Fruit fly (Drosophila melanogaster) whole organism, larva: ENCODE results near the gene CG11438.

Experiments used
- noc ChIP-seq: fragments of 200-800 bp; sonication (Bioruptor generic); optimal IDR thresholded peaks from 3 replicates; lab custom pipeline; 2019; ENCODE audit warnings: missing biosample characterization, mild to moderate bottlenecking, missing genetic modification characterization, moderate library complexity

The CG11438 gene

DNA sequence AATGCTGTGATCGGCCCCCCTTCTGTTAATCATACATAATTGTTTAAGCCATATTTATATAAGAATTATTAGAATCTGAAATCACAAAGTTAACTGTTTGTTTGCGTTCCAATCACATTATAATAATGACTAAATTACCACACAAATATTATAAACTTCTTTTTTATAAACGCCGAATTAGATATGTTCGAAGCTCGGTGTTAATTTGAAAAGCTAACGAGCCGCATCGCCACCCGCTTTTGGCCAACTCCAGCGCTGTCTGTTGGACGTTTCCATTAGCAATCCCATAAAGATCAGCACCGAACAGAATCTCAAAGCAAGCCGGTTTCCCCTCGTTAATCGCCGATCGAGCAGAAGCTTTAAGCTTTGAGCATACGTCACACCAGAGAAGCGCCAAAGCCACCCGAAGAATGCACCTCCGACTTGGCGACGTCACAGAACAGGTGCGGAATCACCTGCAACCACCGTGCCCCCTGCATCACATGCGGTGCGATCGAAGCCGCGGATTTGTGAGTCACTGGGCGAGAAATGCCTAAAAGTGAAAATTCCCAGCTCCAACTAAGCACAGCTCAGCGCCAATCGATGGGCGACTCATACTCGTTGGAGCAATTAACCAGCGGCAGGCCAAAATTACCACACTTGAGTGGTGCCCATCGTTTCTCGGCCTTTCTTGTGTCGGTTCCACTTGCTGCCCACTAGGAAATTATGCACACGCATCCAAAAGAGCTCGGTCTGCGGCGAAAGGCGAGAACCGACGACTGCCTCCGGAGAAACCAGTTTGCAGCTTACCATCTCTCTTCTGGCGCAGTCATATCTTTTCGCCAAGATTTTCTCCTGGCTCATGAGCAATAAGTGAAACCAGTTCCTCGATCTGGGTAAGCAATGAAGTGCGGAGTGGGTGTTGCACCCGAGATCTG lies at the start of gene CG11438:
Gene CG11438 (plus strand): TSS at position 134 of the 917 bp plus-strand sequence.
- no peak for TF ChIP-seq noc

DNA sequence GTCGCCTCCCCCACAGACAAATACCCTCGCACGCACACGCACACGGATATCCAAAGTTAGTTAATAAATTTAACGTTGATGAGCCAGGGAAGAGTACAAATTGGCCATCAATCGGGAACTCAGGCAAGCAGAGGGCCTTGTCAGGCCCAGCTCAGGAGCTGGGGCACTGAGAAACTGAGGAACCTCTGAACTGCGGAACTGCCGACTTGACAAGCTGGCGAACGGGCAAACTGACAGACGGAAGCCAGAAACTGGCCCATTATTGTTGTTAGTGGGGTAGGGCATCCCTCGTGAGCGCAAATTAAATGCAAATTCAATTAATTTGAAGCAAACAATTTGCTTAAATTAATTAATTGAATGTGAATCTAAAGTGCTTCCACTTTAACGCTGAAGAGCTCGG lies 49.3 kb upstream of the CG11438 start:
- TF ChIP-seq noc: no peak

DNA sequence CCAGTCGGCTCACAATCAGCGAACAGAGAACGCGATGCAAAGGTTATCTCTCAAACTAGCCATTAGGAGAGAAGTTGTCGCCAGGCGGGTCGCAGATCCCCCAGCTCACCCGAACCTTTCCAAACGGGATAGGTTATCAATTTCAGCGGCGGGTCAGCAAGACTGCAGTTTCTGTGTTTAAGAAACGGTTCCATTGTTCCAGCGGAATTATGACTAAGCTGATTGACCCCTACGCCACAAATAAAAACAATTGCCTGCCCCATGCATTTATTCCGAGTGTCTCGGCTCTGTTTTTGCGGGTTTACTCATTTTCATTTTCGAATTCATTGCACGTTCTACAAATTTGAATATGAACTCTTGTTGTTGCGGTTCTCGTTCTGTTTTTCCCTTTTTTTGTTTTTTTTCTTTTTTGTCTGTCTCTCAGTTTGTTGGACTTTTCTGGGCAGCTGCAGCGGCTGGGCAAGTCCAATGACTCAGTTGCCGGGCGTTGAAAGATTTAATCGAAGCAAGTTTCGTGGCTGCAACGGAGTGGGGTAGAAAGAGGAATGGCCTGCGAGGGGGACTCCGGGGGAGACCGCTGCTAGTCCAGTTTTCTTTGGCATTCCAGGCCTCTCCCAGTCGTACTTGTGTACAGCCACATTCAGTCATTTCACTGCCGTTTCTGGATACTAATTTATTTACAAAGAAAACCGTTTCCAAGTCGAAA lies 44.7 kb upstream of the CG11438 start:
- TF ChIP-seq noc: no peak

DNA sequence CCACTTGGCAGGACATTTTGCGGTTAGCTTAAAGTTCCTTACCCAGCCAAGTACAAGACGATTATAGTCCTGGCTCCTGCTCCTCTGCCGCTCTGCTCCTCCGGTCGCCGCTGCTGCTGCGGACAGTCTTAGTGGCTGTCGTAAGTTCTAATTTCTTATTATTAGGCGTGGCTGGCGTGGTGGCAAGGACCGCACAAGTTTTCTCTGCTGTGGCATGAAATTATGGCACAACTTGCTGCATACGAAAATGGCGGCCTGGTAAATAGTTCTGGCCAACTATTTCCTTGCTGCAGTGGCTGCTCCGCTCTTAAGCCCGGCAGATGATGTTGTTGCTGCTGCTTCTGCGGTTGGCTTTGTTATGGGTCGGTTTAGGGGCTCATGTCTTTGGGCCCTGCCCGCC lies 40.7 kb upstream of the CG11438 start:
- TF ChIP-seq noc: no peak

DNA sequence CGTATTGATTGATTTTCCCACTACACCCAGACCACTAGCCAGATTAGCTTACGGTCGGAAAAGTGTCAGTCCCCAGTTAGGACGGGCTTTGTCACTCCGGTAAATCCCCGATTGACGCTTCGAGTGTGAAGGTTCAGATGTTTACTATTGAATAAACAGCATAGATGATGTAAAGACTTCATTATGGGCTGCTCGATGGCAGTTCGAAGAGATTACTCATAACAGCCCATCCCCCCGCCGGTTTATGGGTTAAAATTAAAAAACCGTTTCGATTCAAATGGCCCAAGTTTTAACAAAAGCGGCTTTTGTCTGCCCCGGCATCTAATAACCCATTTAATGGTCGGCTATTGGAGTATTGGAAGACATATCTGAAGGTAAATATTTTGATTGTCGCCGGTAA lies 28.3 kb upstream of the CG11438 start:
- no peak for TF ChIP-seq noc

DNA sequence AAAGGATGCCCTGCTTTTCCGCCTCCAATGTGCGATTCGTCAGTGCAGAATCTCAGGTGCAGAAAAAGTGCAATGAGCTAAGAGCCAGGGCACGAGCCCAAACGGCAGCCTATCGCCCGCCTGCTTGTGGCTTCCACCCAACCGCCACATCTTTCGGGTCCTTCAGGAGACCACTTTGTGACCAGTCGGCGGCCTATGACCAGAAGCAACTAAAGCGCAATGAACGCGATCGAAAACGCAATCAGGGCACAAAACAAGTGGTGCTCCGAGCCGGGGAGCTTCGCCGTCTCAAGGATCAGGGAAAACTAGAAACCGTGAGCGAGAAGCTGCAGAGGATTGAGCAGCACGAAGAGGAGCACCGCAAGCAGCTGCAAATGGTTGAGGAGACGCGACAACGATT lies 11.1 kb upstream of the CG11438 start, which contains the start of gene CG11449:
Gene CG11449 (plus strand): TSS at position 6 of the 400 bp plus-strand sequence.
- TF ChIP-seq noc: no peak

DNA sequence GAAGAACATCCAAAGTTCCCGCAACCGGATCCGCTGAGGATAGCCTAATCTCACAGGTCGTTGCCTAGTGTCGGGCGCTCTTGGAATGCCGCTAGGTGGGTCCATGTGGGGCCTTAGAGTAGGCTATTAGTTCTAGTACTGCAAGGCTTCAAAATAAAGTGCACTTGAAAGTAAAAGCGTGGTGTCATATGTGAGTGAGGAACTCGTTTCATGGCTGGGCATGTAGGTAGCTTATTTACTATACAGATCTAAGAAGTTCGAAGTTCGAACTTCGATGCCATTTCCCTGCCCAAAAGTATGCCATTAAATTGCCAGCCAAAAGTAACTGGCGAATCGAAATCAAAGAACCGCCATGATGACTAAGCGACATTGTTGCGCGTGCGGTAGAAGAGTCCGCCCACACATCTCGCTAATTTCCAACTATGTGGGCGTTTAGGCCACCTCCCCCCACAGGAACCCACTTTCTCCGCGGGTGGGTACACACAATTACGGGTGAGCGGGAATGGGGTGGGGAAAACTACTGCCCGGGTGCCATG lies 9.4 kb upstream of the CG11438 start:
- no peak for TF ChIP-seq noc

DNA sequence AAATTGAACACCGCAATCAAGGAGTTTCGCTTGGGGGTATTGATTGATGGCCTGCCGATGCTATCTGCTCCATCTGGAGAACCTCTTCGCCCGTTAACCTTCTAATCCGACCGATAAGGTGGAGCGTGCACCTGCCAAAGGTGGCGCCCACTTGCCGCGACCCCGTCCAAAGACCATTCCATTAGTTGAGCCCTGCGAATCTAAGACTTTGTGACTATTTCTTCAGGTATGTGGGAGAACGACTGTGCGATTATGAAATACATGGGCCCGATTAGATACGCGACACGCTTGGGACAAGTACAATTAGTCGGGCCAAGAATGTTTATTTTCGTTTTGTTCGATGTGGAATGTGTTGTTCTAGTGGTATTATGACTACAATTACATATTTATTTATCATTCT lies 7.1 kb upstream of the CG11438 start:
- no peak for TF ChIP-seq noc

DNA sequence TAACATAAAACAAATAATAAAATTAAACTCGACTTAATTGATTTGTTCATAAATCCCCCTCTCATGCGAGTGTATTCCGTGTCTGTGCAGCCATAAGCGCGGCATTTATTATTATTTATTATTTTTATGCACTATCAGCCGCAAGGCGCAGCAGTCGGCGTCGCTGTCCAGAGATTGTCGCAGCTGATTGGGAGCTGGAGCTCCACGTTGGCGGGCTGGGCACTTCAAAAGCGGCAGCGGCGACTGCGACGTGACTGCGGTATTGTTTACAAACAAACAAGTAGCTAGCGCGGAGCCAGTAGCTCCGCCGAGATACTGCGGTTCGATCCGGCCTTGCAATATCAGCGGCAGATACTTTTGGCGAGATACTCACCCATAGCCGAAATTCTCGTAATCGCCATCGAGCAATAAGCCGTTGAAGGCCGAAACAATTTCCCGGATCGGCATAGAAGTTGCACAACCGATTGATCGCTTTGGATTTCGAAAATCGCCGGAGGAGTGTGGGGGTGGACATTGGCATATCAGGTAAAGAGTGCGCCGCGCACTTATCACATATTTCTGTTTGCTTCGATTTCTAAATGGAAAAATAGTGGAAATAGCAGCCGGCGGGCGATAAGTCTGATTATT lies 6.4 kb upstream of the CG11438 start:
- TF ChIP-seq noc: no peak

DNA sequence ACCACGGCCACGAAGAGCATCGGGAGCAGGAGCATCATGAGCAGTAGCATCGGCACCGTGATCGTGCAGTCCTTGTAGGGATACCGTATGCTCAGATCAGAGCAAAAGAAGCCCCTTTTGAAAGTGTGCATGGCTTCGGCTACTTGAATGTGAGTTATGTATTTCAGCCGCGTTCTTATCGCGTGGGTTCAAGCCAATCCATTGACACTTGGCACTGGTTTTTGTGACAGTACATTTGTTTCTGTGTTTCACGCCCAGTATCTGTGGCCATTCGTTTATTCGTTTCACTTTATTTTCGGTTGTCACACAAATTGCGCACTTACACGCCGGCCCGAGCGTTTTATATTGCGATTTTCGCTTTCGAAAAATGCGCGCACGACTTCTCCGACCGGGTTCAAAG lies 5.0 kb upstream of the CG11438 start:
- TF ChIP-seq noc: no peak

DNA sequence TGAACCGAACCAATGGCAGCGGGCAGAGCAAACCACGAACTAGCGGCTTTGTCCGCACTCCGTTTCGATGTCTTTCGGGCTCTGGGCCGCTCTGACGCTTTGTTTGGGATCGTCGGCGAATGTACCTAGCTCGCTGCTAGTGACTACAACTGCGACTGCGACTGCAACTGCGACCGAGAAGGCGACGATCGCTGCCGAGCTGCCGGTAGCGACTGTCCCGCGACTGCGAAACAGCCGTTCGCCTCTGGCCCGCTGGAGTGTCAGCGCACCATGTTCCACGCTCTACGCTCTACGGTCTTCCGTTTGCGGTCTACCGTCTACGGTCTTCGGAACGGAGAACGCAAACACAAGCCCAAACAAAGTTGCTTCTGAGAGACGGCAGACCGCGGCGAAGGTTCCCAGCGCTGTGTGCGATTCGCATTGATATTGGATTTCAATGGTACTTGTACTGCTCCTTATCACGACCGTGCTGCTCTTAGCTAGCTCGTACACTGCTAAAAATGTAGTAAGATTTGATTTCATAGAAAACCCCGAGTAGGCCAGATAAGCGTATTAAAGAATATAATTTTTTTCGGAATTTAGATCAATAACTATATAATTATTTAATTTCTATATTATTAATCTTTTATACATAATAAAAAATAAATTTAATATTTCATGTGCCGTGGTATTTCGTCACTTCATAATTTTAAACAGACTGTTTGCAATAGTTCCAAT lies 4.3 kb upstream of the CG11438 start, which contains the start of gene laza:
Gene laza (minus strand): TSS at position 214 of the 717 bp plus-strand sequence.
- no peak for TF ChIP-seq noc

DNA sequence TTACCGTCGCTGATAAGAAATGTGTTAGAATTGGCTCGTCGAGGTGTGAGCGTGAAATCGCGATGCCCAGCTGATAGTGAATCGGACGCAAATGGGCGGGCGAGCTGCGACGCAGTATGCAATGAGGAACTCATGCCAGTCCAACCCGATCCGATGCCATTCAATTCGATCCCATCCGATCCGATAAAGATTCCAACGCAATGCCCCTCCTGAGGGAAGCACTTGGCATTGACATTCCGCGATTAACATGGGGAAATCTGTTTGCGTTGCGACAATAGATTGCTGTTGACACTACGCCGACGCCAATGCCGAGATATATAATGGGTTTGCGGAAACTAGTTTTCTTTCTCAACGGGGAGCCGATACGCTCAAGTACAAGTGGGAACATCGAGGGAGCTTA lies 2.0 kb upstream of the CG11438 start:
- TF ChIP-seq noc: no peak

DNA sequence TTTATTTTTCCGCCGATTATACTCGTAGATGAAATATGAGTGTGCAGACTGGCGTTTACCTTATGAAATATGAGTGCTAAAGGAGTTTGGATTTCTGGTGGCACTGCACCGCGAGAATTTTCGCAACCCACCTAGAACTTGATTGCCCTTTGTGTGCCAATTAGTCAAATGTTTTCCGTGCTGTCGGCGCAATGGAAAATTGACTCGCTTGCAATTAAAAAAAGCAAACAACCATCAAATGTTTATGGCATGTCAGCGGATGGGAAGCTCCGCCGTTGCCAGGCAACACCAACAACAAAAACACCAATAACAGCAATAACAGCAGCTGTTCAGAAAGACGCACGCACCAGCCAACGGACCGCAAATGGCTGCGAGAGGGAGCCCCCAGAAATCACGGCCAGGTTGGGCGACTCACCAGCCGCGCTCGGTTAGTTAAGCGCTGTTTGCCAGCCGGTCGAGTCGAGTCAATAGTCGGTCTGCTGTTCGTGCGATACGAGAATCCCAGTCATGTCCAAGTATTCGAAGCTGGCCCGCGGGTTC lies 1.1 kb downstream of the CG11438 start:
- TF ChIP-seq noc: no peak

DNA sequence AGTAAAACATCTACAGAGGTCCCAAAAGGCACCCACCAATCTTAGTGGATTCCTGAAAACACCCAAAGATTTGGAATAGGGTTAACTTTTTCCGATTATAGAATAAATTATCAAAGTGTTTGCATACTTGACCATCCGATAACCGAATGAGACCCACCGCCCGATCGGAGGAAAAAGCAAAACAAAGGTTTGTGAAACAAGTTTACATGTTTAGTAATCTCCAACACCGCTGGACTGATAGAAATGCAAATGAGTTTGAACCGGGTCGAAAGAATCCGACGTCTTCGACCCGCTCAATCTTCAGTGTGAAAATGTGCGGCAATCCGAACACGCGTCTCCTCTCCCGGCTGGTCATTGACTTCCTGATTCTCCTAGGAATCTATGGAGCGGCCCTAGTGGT lies 3.1 kb downstream of the CG11438 start, which contains the start of gene CG11437:
Gene CG11437 (plus strand): TSS at position 301 of the 400 bp plus-strand sequence.
- no peak for TF ChIP-seq noc

DNA sequence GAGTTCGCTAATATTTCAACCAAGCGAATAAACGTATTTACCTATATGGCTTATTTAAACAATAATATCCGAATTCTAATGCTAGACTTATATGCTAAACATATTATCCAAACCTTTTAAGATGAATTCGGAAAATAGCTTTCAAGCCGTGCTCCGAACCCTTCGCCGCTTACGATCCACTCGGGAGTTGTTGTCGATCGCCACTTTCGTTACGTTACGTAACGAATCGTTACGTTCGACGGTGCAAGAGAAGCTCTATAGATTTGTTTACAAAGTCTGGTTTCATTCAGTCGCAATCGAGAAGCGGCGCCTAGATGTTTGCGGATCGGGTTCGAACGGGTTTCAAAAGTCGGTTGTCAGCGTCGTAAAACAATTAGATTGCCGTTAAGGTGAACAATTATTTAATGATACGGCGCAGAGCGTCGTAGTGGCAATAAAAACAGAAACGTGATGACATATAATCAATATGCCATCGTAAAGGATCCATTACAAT lies 4.9 kb downstream of the CG11438 start, which contains the start of gene CG11426:
Gene CG11426 (plus strand): TSS at position 258 of the 493 bp plus-strand sequence.
- no peak for TF ChIP-seq noc
